Worm (Caenorhabditis elegans) whole organism, L1 larva: ENCODE data around the gene plc-1.
A peak's percentile ranks its signal among the peaks of the same experiment; 100 is the strongest.

Experiments used
- C16A3.4 ChIP-seq: fragments of 150-350 bp; optimal IDR thresholded peaks from 2 replicates; lab custom pipeline; 2014; ENCODE audit warnings: missing biosample characterization, missing genetic modification characterization
- C34B4.2 ChIP-seq: sonication (generic microtip); optimal IDR thresholded peaks from 2 replicates; lab custom pipeline; 2017; ENCODE audit warnings: mild to moderate bottlenecking, missing genetic modification characterization, missing compliant biosample characterization
- aha-1 ChIP-seq: fragments of 150-350 bp; optimal IDR thresholded peaks from 2 replicates; lab custom pipeline; 2014; ENCODE audit warnings: missing biosample characterization, missing genetic modification characterization
- alr-1 ChIP-seq: fragments of 200-800 bp; sonication (Bioruptor generic); optimal IDR thresholded peaks from 2 replicates; lab custom pipeline; 2018; ENCODE audit warnings: borderline replicate concordance, mild to moderate bottlenecking, missing genetic modification characterization, missing compliant biosample characterization
- aly-2 ChIP-seq: fragments of 150-350 bp; optimal IDR thresholded peaks from 2 replicates; lab custom pipeline; 2014; ENCODE audit warnings: missing biosample characterization, missing genetic modification characterization
- ama-1 ChIP-seq: fragments of 150-350 bp; optimal IDR thresholded peaks from 2 replicates; lab custom pipeline; 2014
- blmp-1 ChIP-seq: fragments of 150-350 bp; optimal IDR thresholded peaks from 2 replicates; lab custom pipeline; 2014; ENCODE audit warnings: missing biosample characterization, missing genetic modification characterization
- ceh-63 ChIP-seq: fragments of 200-800 bp; sonication (Bioruptor generic); optimal IDR thresholded peaks from 2 replicates; lab custom pipeline; 2018; ENCODE audit warnings: mild to moderate bottlenecking, missing genetic modification characterization, missing compliant biosample characterization
- ceh-90 ChIP-seq: sonication (generic microtip); optimal IDR thresholded peaks from 2 replicates; lab custom pipeline; 2016; ENCODE audit warnings: missing genetic modification characterization, missing compliant biosample characterization
- dpl-1 ChIP-seq, 3 experiments: fragments of 150-350 bp in 2 of 3; sonication (generic microtip) in 1 of 3; optimal IDR thresholded peaks; 2 replicates each; lab custom pipeline; 2014 to 2017; ENCODE audit warnings: missing biosample characterization in 3 of 3, missing genetic modification characterization in 3 of 3, missing genetic modification reagents in 3 of 3
- dsc-1 ChIP-seq: sonication (generic microtip); optimal IDR thresholded peaks from 2 replicates; lab custom pipeline; 2016; ENCODE audit warnings: mild to moderate bottlenecking, missing genetic modification characterization, missing compliant biosample characterization
- efl-1 ChIP-seq, 4 experiments: fragments of 150-350 bp; optimal IDR thresholded peaks in 3 of 4; peaks in 1 of 4; 1 replicate in 1 of 4; 2 replicates in 3 of 4; lab custom pipeline; 2014; ENCODE audit warnings: missing biosample characterization in 2 of 4, missing genetic modification characterization in 2 of 4, missing genetic modification reagents in 2 of 4
- egl-13 ChIP-seq: sonication (generic microtip); optimal IDR thresholded peaks from 2 replicates; lab custom pipeline; 2016; ENCODE audit warnings: missing genotype, missing genetic modification reagents, missing genetic modification characterization, missing compliant biosample characterization
- elt-2 ChIP-seq: sonication (generic microtip); optimal IDR thresholded peaks from 2 replicates; lab custom pipeline; 2016; ENCODE audit warnings: missing genetic modification characterization, mild to moderate bottlenecking, inconsistent platforms, missing compliant biosample characterization, missing genetic modification reagents
- elt-3 ChIP-seq, 6 experiments: fragments of 150-350 bp in 1 of 6; sonication (generic microtip); optimal IDR thresholded peaks; 2 replicates each; lab custom pipeline; 2017 to 2018; ENCODE audit warnings: missing biosample characterization in 6 of 6, missing genetic modification characterization in 6 of 6, inconsistent platforms in 1 of 6
- grh-1 ChIP-seq: fragments of 200-800 bp; sonication (Bioruptor generic); IDR thresholded peaks from 2 replicates; pipeline ENCODE4 v1.3.6; 2022; ENCODE audit warnings: missing genetic modification reagents, missing genetic modification characterization, missing compliant biosample characterization
- hlh-17 ChIP-seq: fragments of 200-800 bp; sonication (Bioruptor generic); optimal IDR thresholded peaks from 2 replicates; lab custom pipeline; 2018; ENCODE audit warnings: missing genetic modification characterization, mild to moderate bottlenecking, missing compliant biosample characterization, moderate library complexity, borderline replicate concordance
- irx-1 ChIP-seq: sonication (generic microtip); optimal IDR thresholded peaks from 2 replicates; lab custom pipeline; 2016; ENCODE audit warnings: missing genetic modification characterization, missing compliant biosample characterization
- lin-14 ChIP-seq: fragments of 200-800 bp; sonication (Bioruptor generic); optimal IDR thresholded peaks from 2 replicates; lab custom pipeline; 2018; ENCODE audit warnings: mild to moderate bottlenecking, missing genetic modification characterization, moderate library complexity, missing compliant biosample characterization
- nhr-11 ChIP-seq: fragments of 150-350 bp; optimal IDR thresholded peaks from 2 replicates; lab custom pipeline; 2014; ENCODE audit warnings: missing biosample characterization, missing genetic modification characterization
- nhr-20 ChIP-seq: sonication (generic microtip); optimal IDR thresholded peaks from 2 replicates; lab custom pipeline; 2016; ENCODE audit warnings: mild to moderate bottlenecking, missing genetic modification characterization, missing compliant biosample characterization
- nhr-47 ChIP-seq: sonication (generic microtip); optimal IDR thresholded peaks from 2 replicates; lab custom pipeline; 2016; ENCODE audit warnings: mild to moderate bottlenecking, missing genetic modification characterization, moderate library complexity, missing compliant biosample characterization
- nhr-85 ChIP-seq: sonication (generic microtip); peaks from one replicate; lab custom pipeline; 2016; ENCODE audit warnings: missing genetic modification characterization, inconsistent platforms, missing compliant biosample characterization
- nhr-90 ChIP-seq: sonication (generic microtip); optimal IDR thresholded peaks from 2 replicates; lab custom pipeline; 2016; ENCODE audit warnings: mild to moderate bottlenecking, missing genetic modification characterization, missing compliant biosample characterization; ENCODE audit not compliant: poor library complexity
- pag-3 ChIP-seq: sonication (generic microtip); optimal IDR thresholded peaks from 2 replicates; lab custom pipeline; 2017; ENCODE audit warnings: missing genetic modification characterization, mild to moderate bottlenecking, missing compliant biosample characterization, antibody characterized with exemption, borderline replicate concordance; ENCODE audit not compliant: insufficient read depth
- pax-3 ChIP-seq: fragments of 200-800 bp; sonication (Bioruptor generic); optimal IDR thresholded peaks from 2 replicates; lab custom pipeline; 2018; ENCODE audit warnings: mild to moderate bottlenecking, missing genetic modification characterization, moderate library complexity, missing compliant biosample characterization
- skn-1 ChIP-seq: fragments of 150-350 bp; optimal IDR thresholded peaks from 2 replicates; lab custom pipeline; 2014; ENCODE audit warnings: missing biosample characterization, missing genetic modification characterization
- snpc-4 ChIP-seq: fragments of 150-350 bp; optimal IDR thresholded peaks from 2 replicates; lab custom pipeline; 2014; ENCODE audit warnings: missing biosample characterization, missing genetic modification characterization
- sox-4 ChIP-seq: sonication (generic microtip); optimal IDR thresholded peaks from 2 replicates; lab custom pipeline; 2016; ENCODE audit warnings: missing genetic modification characterization, missing compliant biosample characterization
- tbx-2 ChIP-seq: sonication (generic microtip); optimal IDR thresholded peaks from 2 replicates; lab custom pipeline; 2016; ENCODE audit warnings: missing genetic modification characterization, missing compliant biosample characterization
- unc-130 ChIP-seq: fragments of 150-350 bp; optimal IDR thresholded peaks from 2 replicates; lab custom pipeline; 2017; ENCODE audit warnings: missing biosample characterization, missing genetic modification characterization, inconsistent platforms
- vab-15 ChIP-seq: sonication (generic microtip); optimal IDR thresholded peaks from 2 replicates; lab custom pipeline; 2017; ENCODE audit warnings: missing genotype, mild to moderate bottlenecking, missing genetic modification characterization, missing compliant biosample characterization
- xbp-1 ChIP-seq: sonication (generic microtip); optimal IDR thresholded peaks from 2 replicates; lab custom pipeline; 2016; ENCODE audit warnings: missing genetic modification characterization, missing compliant biosample characterization
- zag-1 ChIP-seq: fragments of 150-350 bp; optimal IDR thresholded peaks from 2 replicates; lab custom pipeline; 2014; ENCODE audit warnings: missing biosample characterization, missing genetic modification characterization
- zip-4 ChIP-seq: fragments of 200-800 bp; sonication (Bioruptor generic); optimal IDR thresholded peaks from 2 replicates; lab custom pipeline; 2018; ENCODE audit warnings: mild to moderate bottlenecking, missing genetic modification characterization, moderate library complexity, missing compliant biosample characterization

Gene plc-1

ce11 chrX:10880509-10880908, 42.1 kb upstream of the plc-1 start, which contains the start of gene T21E8.4:
Gene T21E8.4 (plus strand): TSS chrX:10880809.
- TF ChIP-seq nhr-90 (tag; lab: Kevin White, UChicago), result no peak
- TF ChIP-seq ceh-63 (GFP tag; lab: Kevin White, UChicago), result no peak
- TF ChIP-seq vab-15, result no peak
- TF ChIP-seq xbp-1 (tag; lab: Kevin White, UChicago), result no peak
- no peak for TF ChIP-seq ama-1 (lab: Kevin White, UChicago)
- TF ChIP-seq nhr-47 (tag; lab: Kevin White, UChicago), result no peak
- TF ChIP-seq pag-3, result no peak
- TF ChIP-seq elt-3 (tag; optimal IDR thresholded peaks at IDR 0.05; lab: Kevin White, UChicago), result no peak
- TF ChIP-seq blmp-1 (tag; lab: Kevin White, UChicago), result no peak
- TF ChIP-seq nhr-11 (tag; lab: Kevin White, UChicago), result no peak
- TF ChIP-seq unc-130 (tag; lab: Kevin White, UChicago), result no peak
- no peak for TF ChIP-seq ceh-90

- TF ChIP-seq zip-4 (GFP tag; lab: Kevin White, UChicago), result no peak
- TF ChIP-seq dsc-1 (tag; lab: Kevin White, UChicago), result no peak
- no peak for TF ChIP-seq C16A3.4
- TF ChIP-seq tbx-2 (tag; lab: Kevin White, UChicago), result no peak
- TF ChIP-seq hlh-17, result no peak
- TF ChIP-seq aha-1 (tag; lab: Kevin White, UChicago), result no peak
- TF ChIP-seq alr-1 (tag; lab: Kevin White, UChicago), result no peak
- no peak for TF ChIP-seq sox-4 (tag; lab: Kevin White, UChicago)
- TF ChIP-seq zag-1 (tag; lab: Kevin White, UChicago), result no peak
- TF ChIP-seq snpc-4 (tag; lab: Kevin White, UChicago), result no peak
- no peak for TF ChIP-seq C34B4.2
- TF ChIP-seq irx-1 (tag; lab: Kevin White, UChicago), result no peak
- TF ChIP-seq nhr-20 (tag; lab: Kevin White, UChicago), result peak; percentile 44
- TF ChIP-seq ama-1 (lab: Kevin White, UChicago), result no peak
- no peak for TF ChIP-seq dpl-1 (GFP tag; optimal IDR thresholded peaks at IDR 0.05; lab: Kevin White, UChicago)
- TF ChIP-seq efl-1 (optimal IDR thresholded peaks at IDR 0.05; lab: Kevin White, UChicago), result no peak
- TF ChIP-seq efl-1 (GFP tag; optimal IDR thresholded peaks at IDR 0.05 in 1 of 2; lab: Kevin White, UChicago), result peak in 1 of 2 experiments; percentile 41
- no peak for TF ChIP-seq ceh-63 (GFP tag; lab: Kevin White, UChicago)
- peak; percentile 65 for TF ChIP-seq nhr-85 (tag; lab: Kevin White, UChicago)
- TF ChIP-seq lin-14, result no peak
- TF ChIP-seq grh-1 (GFP tag; lab: Robert Waterston, UW), result no peak
- TF ChIP-seq elt-2 (tag; lab: Kevin White, UChicago), result peak; percentile 71
- no peak for TF ChIP-seq pax-3 (tag; lab: Kevin White, UChicago)
- TF ChIP-seq skn-1 (tag; lab: Kevin White, UChicago), result peak; percentile 77
- no peak for TF ChIP-seq xbp-1 (tag; lab: Kevin White, UChicago)
- TF ChIP-seq, all 84 proteins: peak for 5
Measured at ce11 chrX:10877138-10877743, 38.8 kb upstream of the plc-1 start, which contains the start of gene pgp-6. Gene pgp-6 (minus strand): TSS chrX:10877425.

- TF ChIP-seq elt-3 (tag; optimal IDR thresholded peaks at IDR 0.05; lab: Kevin White, UChicago) (no peak), skn-1 (tag; lab: Kevin White, UChicago) (no peak), aly-2 (no peak), efl-1 (optimal IDR thresholded peaks at IDR 0.05; lab: Kevin White, UChicago) (no peak), efl-1 (GFP tag; optimal IDR thresholded peaks at IDR 0.05 in 1 of 2; lab: Kevin White, UChicago) (peak in 1 of 2 experiments; percentile 10), dpl-1 (GFP tag; optimal IDR thresholded peaks at IDR 0.05; lab: Kevin White, UChicago) (no peak), egl-13 (no peak)
Measured at ce11 chrX:10870137-10870536, 31.7 kb upstream of the plc-1 start, which contains the start of gene pgp-7. Gene pgp-7 (minus strand): TSS chrX:10870237.
